Worm (Caenorhabditis elegans) whole organism, mixed stage, embryonic: ENCODE results near the gene C10C6.3.

ENCODE experiments used
- blmp-1 ChIP-seq: fragments of 150-350 bp; optimal IDR thresholded peaks from 2 replicates; lab custom pipeline; 2014; ENCODE audit warnings: missing biosample characterization, missing genetic modification characterization
- ceh-83 ChIP-seq: fragments of 200-800 bp; sonication (Bioruptor generic); optimal IDR thresholded peaks from 2 replicates; lab custom pipeline; 2018; ENCODE audit warnings: mild to moderate bottlenecking, missing genetic modification characterization, missing compliant biosample characterization
- ces-1 ChIP-seq: fragments of 150-350 bp; optimal IDR thresholded peaks from 2 replicates; lab custom pipeline; 2014; ENCODE audit warnings: missing biosample characterization, missing genetic modification reagents, missing genetic modification characterization
- elt-1 ChIP-seq: sonication (generic microtip); optimal IDR thresholded peaks from 2 replicates; lab custom pipeline; 2017; ENCODE audit warnings: missing genetic modification characterization, mild to moderate bottlenecking, missing compliant biosample characterization, antibody characterized with exemption, moderate library complexity, borderline replicate concordance; ENCODE audit not compliant: insufficient read depth
- mab-5 ChIP-seq: fragments of 150-350 bp; optimal IDR thresholded peaks from 2 replicates; lab custom pipeline; 2014; ENCODE audit warnings: missing biosample characterization, missing genetic modification characterization
- mep-1 ChIP-seq: fragments of 150-350 bp; optimal IDR thresholded peaks from 2 replicates; lab custom pipeline; 2017; ENCODE audit warnings: missing biosample characterization, missing genetic modification reagents, missing genetic modification characterization, inconsistent platforms
- nhr-237 ChIP-seq: fragments of 150-350 bp; optimal IDR thresholded peaks from 2 replicates; lab custom pipeline; 2014; ENCODE audit warnings: missing biosample characterization, missing genetic modification characterization
- nhr-28 ChIP-seq: fragments of 150-350 bp; optimal IDR thresholded peaks from 2 replicates; lab custom pipeline; 2014; ENCODE audit warnings: missing biosample characterization, missing genetic modification characterization
- nhr-76 ChIP-seq: sonication (generic microtip); optimal IDR thresholded peaks from 2 replicates; lab custom pipeline; 2017; ENCODE audit warnings: missing biosample characterization, missing genetic modification characterization
- pha-4 ChIP-seq: fragments of 150-350 bp; optimal IDR thresholded peaks from 2 replicates; lab custom pipeline; 2018; ENCODE audit warnings: missing biosample characterization, missing genetic modification reagents, missing genetic modification characterization
- sptf-1 ChIP-seq: sonication (generic microtip); optimal IDR thresholded peaks from 2 replicates; lab custom pipeline; 2017; ENCODE audit warnings: mild to moderate bottlenecking, missing genetic modification characterization, moderate library complexity, missing compliant biosample characterization
- unc-120 ChIP-seq: sonication (generic microtip); optimal IDR thresholded peaks from 2 replicates; lab custom pipeline; 2017; ENCODE audit warnings: missing genetic modification characterization, missing compliant biosample characterization; ENCODE audit not compliant: poor library complexity, severe bottlenecking
- unc-62 ChIP-seq: fragments of 150-350 bp; optimal IDR thresholded peaks from 2 replicates; lab custom pipeline; 2014; ENCODE audit warnings: missing biosample characterization, missing genetic modification reagents, missing genetic modification characterization
- ztf-11 ChIP-seq: fragments of 150-350 bp; optimal IDR thresholded peaks from 2 replicates; lab custom pipeline; 2014; ENCODE audit warnings: missing biosample characterization, missing genetic modification characterization

- no peak for TF ChIP-seq unc-120 (tag; lab: Kevin White, UChicago)
- TF ChIP-seq mab-5 (tag; lab: Kevin White, UChicago): no peak
- no peak for TF ChIP-seq blmp-1 (tag; lab: Kevin White, UChicago)
- TF ChIP-seq ztf-11 (tag; lab: Kevin White, UChicago): no peak
- TF ChIP-seq nhr-76 (tag; lab: Kevin White, UChicago): no peak
- no peak for TF ChIP-seq nhr-28 (tag; lab: Kevin White, UChicago)
- TF ChIP-seq unc-62 (GFP tag; lab: Kevin White, UChicago): no peak
- no peak for TF ChIP-seq pha-4 (tag; lab: Kevin White, UChicago)
- TF ChIP-seq elt-1 (tag; lab: Kevin White, UChicago): no peak
- no peak for TF ChIP-seq sptf-1 (tag; lab: Kevin White, UChicago)
- no peak for TF ChIP-seq ces-1 (GFP tag; lab: Kevin White, UChicago)
- no peak for TF ChIP-seq ceh-83
- TF ChIP-seq mep-1 (tag; lab: Kevin White, UChicago): no peak
- TF ChIP-seq nhr-237: no peak
Measured at ce11 chrIV:11504416-11504815, 39.4 kb upstream of the C10C6.3 start, which contains the start of gene twk-25.
